Fruit fly (Drosophila melanogaster): ENCODE measurements around the gene CG31752.

DNA sequence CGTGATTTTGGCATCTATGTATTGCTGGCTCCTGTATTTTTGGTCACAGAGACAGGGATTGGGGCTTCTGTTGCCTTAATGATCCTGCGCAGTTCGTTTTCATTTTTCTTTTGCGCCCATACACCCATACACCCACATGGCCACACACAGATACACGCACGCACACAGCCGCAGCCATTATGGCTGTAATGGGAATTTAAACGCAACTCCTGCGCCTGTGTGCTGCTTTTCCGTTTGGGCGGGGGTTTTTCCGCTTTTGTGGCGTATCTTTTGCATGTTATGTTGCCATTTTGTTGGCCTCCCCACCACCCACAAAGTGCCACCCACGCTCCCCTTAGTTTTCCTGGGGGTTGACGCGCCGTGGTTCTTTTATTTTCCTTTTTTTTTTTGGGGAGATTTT, 26.7 kb upstream of the CG31752 start:
- TF ChIP-seq CG10348 (GFP tag; IDR thresholded peaks at IDR 0.05) (no peak), CG34367 (tag; optimal IDR thresholded peaks at IDR 0.05) (no peak), rn (GFP tag; IDR thresholded peaks at IDR 0.05) (no peak), D1 (tag; optimal IDR thresholded peaks at IDR 0.05) (no peak), Snoo (tag; optimal IDR thresholded peaks at IDR 0.05) (no peak), CG32121 (GFP tag; IDR thresholded peaks at IDR 0.05) (no peak), CG14655 (GFP tag; optimal IDR thresholded peaks at IDR 0.05) (no peak), Pif1B (GFP tag; optimal IDR thresholded peaks at IDR 0.05) (no peak), EcR (GFP tag; optimal IDR thresholded peaks at IDR 0.05) (no peak), CG15710 (tag; optimal IDR thresholded peaks at IDR 0.05) (no peak), fd96Ca (GFP tag; IDR thresholded peaks at IDR 0.05) (no peak)

Measured in whole organism, pupa.